Worm (Caenorhabditis elegans) whole organism, young adult: ENCODE data around the gene jnk-1.
A peak's percentile ranks its signal among the peaks of the same experiment; 100 is the strongest.

ENCODE experiments used
- B0019.2 ChIP-seq: fragments of 200-800 bp; sonication (Bioruptor generic); conservative IDR thresholded peaks from 2 replicates; pipeline ENCODE4 v1.3.6; 2022; ENCODE audit warnings: missing genetic modification reagents, missing genetic modification characterization, missing compliant biosample characterization
- B0336.3 ChIP-seq: fragments of 200-800 bp; sonication (Bioruptor generic); IDR thresholded peaks from 2 replicates; pipeline ENCODE4 v1.3.6; 2022; ENCODE audit warnings: missing genetic modification characterization, missing compliant biosample characterization
- C17E4.6 ChIP-seq: fragments of 200-800 bp; sonication (Bioruptor generic); IDR thresholded peaks from 2 replicates; pipeline ENCODE4 v1.3.6; 2022; ENCODE audit warnings: missing genetic modification reagents, missing genetic modification characterization, missing compliant biosample characterization
- D2030.7 ChIP-seq: fragments of 200-800 bp; sonication (Bioruptor generic); IDR thresholded peaks from 2 replicates; pipeline ENCODE4 v1.3.6; 2022; ENCODE audit warnings: missing genetic modification reagents, missing genetic modification characterization, missing compliant biosample characterization
- F22D6.2 ChIP-seq: sonication (generic microtip); optimal IDR thresholded peaks from 2 replicates; lab custom pipeline; 2016; ENCODE audit warnings: mild to moderate bottlenecking, missing genetic modification characterization, missing compliant biosample characterization
- F23B12.7 ChIP-seq: sonication (generic microtip); optimal IDR thresholded peaks from 2 replicates; lab custom pipeline; 2017; ENCODE audit warnings: missing genetic modification characterization, mild to moderate bottlenecking, missing compliant biosample characterization, antibody characterized with exemption, moderate library complexity; ENCODE audit not compliant: insufficient read depth
- F33H1.4 ChIP-seq: fragments of 200-800 bp; sonication (Bioruptor generic); IDR thresholded peaks from 2 replicates; pipeline ENCODE4 v1.3.6; 2022; ENCODE audit warnings: missing genetic modification reagents, missing genetic modification characterization, missing compliant biosample characterization
- F55B11.4 ChIP-seq: sonication (generic microtip); optimal IDR thresholded peaks from 2 replicates; lab custom pipeline; 2016; ENCODE audit warnings: missing compliant biosample characterization, missing genetic modification characterization, borderline replicate concordance; ENCODE audit not compliant: insufficient read depth
- F57C9.4 ChIP-seq: sonication (generic microtip); optimal IDR thresholded peaks from 2 replicates; lab custom pipeline; 2017; ENCODE audit warnings: mild to moderate bottlenecking, missing genetic modification characterization, missing compliant biosample characterization
- T07F8.4 ChIP-seq: sonication (generic microtip); optimal IDR thresholded peaks from 2 replicates; lab custom pipeline; 2016; ENCODE audit warnings: mild to moderate bottlenecking, missing genetic modification characterization, moderate library complexity, missing compliant biosample characterization
- Y53G8AR.9 ChIP-seq: fragments of 200-800 bp; sonication (Bioruptor generic); conservative IDR thresholded peaks from 2 replicates; pipeline ENCODE4 v1.3.6; 2022; ENCODE audit warnings: missing genetic modification reagents, missing genetic modification characterization, missing compliant biosample characterization
- Y56A3A.18 ChIP-seq: fragments of 200-800 bp; sonication (Bioruptor generic); IDR thresholded peaks from 2 replicates; pipeline ENCODE4 v1.3.6; 2022; ENCODE audit warnings: missing genetic modification reagents, missing genetic modification characterization, missing compliant biosample characterization
- Y79H2A.3 ChIP-seq: fragments of 200-800 bp; sonication (Bioruptor generic); conservative IDR thresholded peaks from 2 replicates; pipeline ENCODE4 v1.3.6; 2022; ENCODE audit warnings: missing genetic modification reagents, missing genetic modification characterization, missing compliant biosample characterization
- Y95B8A.8 ChIP-seq: fragments of 200-800 bp; sonication (Bioruptor generic); IDR thresholded peaks from 2 replicates; pipeline ENCODE4 v1.3.6; 2022; ENCODE audit warnings: missing genetic modification reagents, missing genetic modification characterization, missing compliant biosample characterization
- ama-1 ChIP-seq, 3 experiments: fragments of 150-350 bp in 1 of 3; sonication (generic microtip) in 2 of 3; optimal IDR thresholded peaks; 2 replicates each; lab custom pipeline; 2014 to 2018; ENCODE audit warnings: missing biosample characterization in 2 of 3, missing genetic modification characterization in 2 of 3, missing genetic modification reagents in 2 of 3
- aptf-2 ChIP-seq: fragments of 200-800 bp; sonication (Bioruptor generic); conservative IDR thresholded peaks from 2 replicates; pipeline ENCODE4 v1.3.6; 2022; ENCODE audit warnings: missing genetic modification reagents, missing genetic modification characterization, missing compliant biosample characterization
- athp-1 ChIP-seq: sonication (generic microtip); optimal IDR thresholded peaks from 2 replicates; lab custom pipeline; 2017; ENCODE audit warnings: mild to moderate bottlenecking, missing genetic modification characterization, missing compliant biosample characterization
- bed-1 ChIP-seq: fragments of 200-800 bp; sonication (Bioruptor generic); IDR thresholded peaks from 2 replicates; pipeline ENCODE4 v1.3.6; 2022; ENCODE audit warnings: missing genetic modification reagents, missing genetic modification characterization, missing compliant biosample characterization
- ccch-3 ChIP-seq: fragments of 200-800 bp; sonication (Bioruptor generic); optimal IDR thresholded peaks from 2 replicates; lab custom pipeline; 2018; ENCODE audit warnings: mild to moderate bottlenecking, missing genetic modification characterization, missing compliant biosample characterization
- cebp-2 ChIP-seq: fragments of 200-800 bp; sonication (Bioruptor generic); IDR thresholded peaks from 2 replicates; pipeline ENCODE4 v1.3.6; 2022; ENCODE audit warnings: missing genetic modification characterization, missing compliant biosample characterization
- ceh-100 ChIP-seq: fragments of 200-800 bp; sonication (Bioruptor generic); IDR thresholded peaks from 2 replicates; pipeline ENCODE4 v1.3.6; 2022; ENCODE audit warnings: missing genetic modification reagents, missing genetic modification characterization, missing compliant biosample characterization
- ceh-79 ChIP-seq: sonication (generic microtip); optimal IDR thresholded peaks from 2 replicates; lab custom pipeline; 2017; ENCODE audit warnings: mild to moderate bottlenecking, missing genetic modification characterization, missing compliant biosample characterization
- die-1 ChIP-seq: sonication (generic microtip); optimal IDR thresholded peaks from 2 replicates; lab custom pipeline; 2016; ENCODE audit warnings: missing genotype, mild to moderate bottlenecking, missing genetic modification characterization, missing compliant biosample characterization
- egl-18 ChIP-seq: fragments of 200-800 bp; sonication (Bioruptor generic); IDR thresholded peaks from 2 replicates; pipeline ENCODE4 v1.3.6; 2022; ENCODE audit warnings: missing genetic modification reagents, missing genetic modification characterization, missing compliant biosample characterization
- egrh-3 ChIP-seq: fragments of 200-800 bp; sonication (Bioruptor generic); IDR thresholded peaks from 2 replicates; pipeline ENCODE4 v1.3.6; 2022; ENCODE audit warnings: missing genetic modification reagents, missing genetic modification characterization, missing compliant biosample characterization
- ekl-4 ChIP-seq: fragments of 200-800 bp; sonication (Bioruptor generic); IDR thresholded peaks from 2 replicates; pipeline ENCODE4 v1.3.6; 2022; ENCODE audit warnings: missing genetic modification reagents, missing genetic modification characterization, missing compliant biosample characterization
- him-1 ChIP-seq: sonication (generic microtip); optimal IDR thresholded peaks from 2 replicates; lab custom pipeline; 2016; ENCODE audit warnings: missing genotype, missing genetic modification reagents, missing genetic modification characterization, missing compliant biosample characterization
- hmg-1.2 ChIP-seq: fragments of 200-800 bp; sonication (Bioruptor generic); IDR thresholded peaks from 2 replicates; pipeline ENCODE4 v1.3.6; 2022; ENCODE audit warnings: missing genetic modification reagents, missing genetic modification characterization, missing compliant biosample characterization
- hrde-1 ChIP-seq: sonication (generic microtip); optimal IDR thresholded peaks from 2 replicates; lab custom pipeline; 2016; ENCODE audit warnings: missing genetic modification characterization, mild to moderate bottlenecking, missing compliant biosample characterization, moderate library complexity, missing genotype, missing genetic modification reagents, borderline replicate concordance
- lag-1 ChIP-seq: fragments of 200-800 bp; sonication (Bioruptor generic); IDR thresholded peaks from 2 replicates; pipeline ENCODE4 v1.3.6; 2022; ENCODE audit warnings: missing genetic modification reagents, missing genetic modification characterization, missing compliant biosample characterization
- let-526 ChIP-seq: fragments of 200-800 bp; sonication (Bioruptor generic); IDR thresholded peaks from 2 replicates; pipeline ENCODE4 v1.3.6; 2022; ENCODE audit warnings: missing genetic modification reagents, missing genetic modification characterization, missing compliant biosample characterization
- lin-26 ChIP-seq: fragments of 200-800 bp; sonication (Bioruptor generic); IDR thresholded peaks from 2 replicates; pipeline ENCODE4 v1.3.6; 2022; ENCODE audit warnings: missing genetic modification reagents, missing genetic modification characterization, missing compliant biosample characterization
- lin-40 ChIP-seq: sonication (generic microtip); optimal IDR thresholded peaks from 2 replicates; lab custom pipeline; 2016; ENCODE audit warnings: missing genetic modification characterization, mild to moderate bottlenecking, missing compliant biosample characterization, missing genotype, missing genetic modification reagents
- lsy-27 ChIP-seq: sonication (generic microtip); optimal IDR thresholded peaks from 2 replicates; lab custom pipeline; 2017; ENCODE audit warnings: missing genetic modification characterization, mild to moderate bottlenecking, missing compliant biosample characterization, antibody characterized with exemption, missing genotype, borderline replicate concordance; ENCODE audit not compliant: insufficient read depth
- madf-10 ChIP-seq: sonication (generic microtip); optimal IDR thresholded peaks from 2 replicates; lab custom pipeline; 2016; ENCODE audit warnings: mild to moderate bottlenecking, missing genetic modification characterization, missing compliant biosample characterization
- mel-28 ChIP-seq: sonication (generic microtip); optimal IDR thresholded peaks from 2 replicates; lab custom pipeline; 2016; ENCODE audit warnings: borderline replicate concordance, mild to moderate bottlenecking, missing genetic modification characterization, missing compliant biosample characterization
- nhr-27 ChIP-seq: fragments of 200-800 bp; sonication (Bioruptor generic); optimal IDR thresholded peaks from 2 replicates; lab custom pipeline; 2018; ENCODE audit warnings: mild to moderate bottlenecking, missing genetic modification characterization, moderate library complexity, missing compliant biosample characterization
- pha-4 ChIP-seq: fragments of 150-350 bp; sonication (generic microtip); optimal IDR thresholded peaks from 2 replicates; lab custom pipeline; 2014; ENCODE audit warnings: missing biosample characterization, missing genetic modification reagents, missing genetic modification characterization
- rcor-1 ChIP-seq: fragments of 200-800 bp; sonication (Bioruptor generic); IDR thresholded peaks from 2 replicates; pipeline ENCODE4 v1.3.6; 2022; ENCODE audit warnings: missing genetic modification reagents, missing genetic modification characterization, missing compliant biosample characterization
- repo-1 ChIP-seq: sonication (generic microtip); optimal IDR thresholded peaks from 2 replicates; lab custom pipeline; 2017; ENCODE audit warnings: mild to moderate bottlenecking, missing genetic modification characterization, missing compliant biosample characterization
- rpc-1 ChIP-seq, 2 experiments: fragments of 150-350 bp in 1 of 2; sonication (generic microtip) in 1 of 2; optimal IDR thresholded peaks; 2 replicates each; lab custom pipeline; 2014 to 2018; ENCODE audit warnings: missing biosample characterization in 1 of 2, missing genetic modification characterization in 1 of 2, missing genetic modification reagents in 1 of 2, missing genotype in 1 of 2
- snpc-1.1 ChIP-seq: sonication (generic microtip); optimal IDR thresholded peaks from 2 replicates; lab custom pipeline; 2017; ENCODE audit warnings: missing genetic modification characterization, mild to moderate bottlenecking, missing compliant biosample characterization, antibody characterized with exemption, moderate library complexity, missing genotype, missing genetic modification reagents; ENCODE audit not compliant: insufficient read depth
- snpc-1.3 ChIP-seq: sonication (generic microtip); optimal IDR thresholded peaks from 2 replicates; lab custom pipeline; 2017; ENCODE audit warnings: missing genetic modification characterization, mild to moderate bottlenecking, missing compliant biosample characterization, antibody characterized with exemption, moderate library complexity, missing genotype, missing genetic modification reagents; ENCODE audit not compliant: insufficient read depth
- snpc-3.4 ChIP-seq: sonication (generic microtip); optimal IDR thresholded peaks from 2 replicates; lab custom pipeline; 2017; ENCODE audit warnings: missing genetic modification characterization, mild to moderate bottlenecking, missing compliant biosample characterization, antibody characterized with exemption, moderate library complexity, missing genotype, missing genetic modification reagents
- tlf-1 ChIP-seq: fragments of 200-800 bp; sonication (Bioruptor generic); optimal IDR thresholded peaks from 2 replicates; lab custom pipeline; 2018; ENCODE audit warnings: mild to moderate bottlenecking, missing genetic modification characterization, missing compliant biosample characterization
- xnd-1 ChIP-seq: sonication (generic microtip); optimal IDR thresholded peaks from 2 replicates; lab custom pipeline; 2016; ENCODE audit warnings: missing genotype, missing genetic modification reagents, missing genetic modification characterization, missing compliant biosample characterization
- zfh-2 ChIP-seq: fragments of 200-800 bp; sonication (Bioruptor generic); conservative IDR thresholded peaks from 2 replicates; pipeline ENCODE4 v1.3.6; 2022; ENCODE audit warnings: missing genetic modification reagents, missing genetic modification characterization, missing compliant biosample characterization

jnk-1 gene

DNA sequence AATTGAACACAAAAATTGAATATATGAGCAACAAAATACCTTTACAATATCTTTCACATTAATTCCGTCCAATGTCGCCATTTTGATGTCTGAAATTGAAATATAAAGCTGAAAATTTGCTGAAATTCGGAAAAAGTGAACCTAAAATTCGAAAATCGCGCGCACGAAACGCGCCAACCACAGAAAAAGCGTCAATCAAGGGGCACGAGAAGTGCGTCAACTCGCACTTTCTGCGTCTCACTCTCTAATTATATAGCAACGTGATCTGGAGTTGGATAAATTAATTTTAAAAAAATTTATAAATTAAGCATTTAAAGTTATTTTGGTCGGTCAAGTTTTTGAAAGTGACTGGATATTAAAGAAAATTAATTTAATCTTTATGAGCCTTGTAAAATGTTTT is 38.1 kb upstream of the jnk-1 start, which contains the start of gene ruvb-2 (continued):
- TF ChIP-seq lag-1 (GFP tag; lab: Robert Waterston, UW) (no peak), F57C9.4 (no peak), xnd-1 (tag; lab: Kevin White, UChicago) (peak; percentile 23), let-526 (GFP tag; lab: Robert Waterston, UW) (no peak), ekl-4 (peak; percentile 54; the same call in 1 of the 2 replicates), die-1 (tag; lab: Kevin White, UChicago) (no peak), hmg-1.2 (GFP tag; lab: Robert Waterston, UW) (peak; percentile 57), zfh-2 (GFP tag; lab: Robert Waterston, UW) (no peak), ama-1 (optimal IDR thresholded peaks at IDR 0.05; lab: Kevin White, UChicago) (no peak), ama-1 (GFP tag; optimal IDR thresholded peaks at IDR 0.05; lab: Kevin White, UChicago) (no peak), Y53G8AR.9 (GFP tag; lab: Robert Waterston, UW) (peak; percentile 62), bed-1 (GFP tag; lab: Robert Waterston, UW) (no peak), egrh-3 (GFP tag; lab: Robert Waterston, UW) (no peak), C17E4.6 (GFP tag; lab: Robert Waterston, UW) (no peak), F55B11.4 (tag; lab: Kevin White, UChicago) (no peak), B0336.3 (GFP tag; lab: Robert Waterston, UW) (no peak; the same call in 1 of the 2 replicates), Y79H2A.3 (no peak), snpc-3.4 (tag; lab: Kevin White, UChicago) (peak; percentile 63), pha-4 (tag; lab: Kevin White, UChicago) (peak; percentile 49), hrde-1 (tag; lab: Kevin White, UChicago) (no peak), Y56A3A.18 (GFP tag; lab: Robert Waterston, UW) (0 out of 2 replicates have a peak, but pooled peaks have one; percentile 22), madf-10 (no peak), rcor-1 (GFP tag; lab: Robert Waterston, UW) (peak; percentile 72), T07F8.4 (no peak), repo-1 (tag; lab: Kevin White, UChicago) (no peak), F22D6.2 (tag; lab: Kevin White, UChicago) (no peak), tlf-1 (GFP tag; lab: Kevin White, UChicago) (peak; percentile 53), lsy-27 (tag; lab: Kevin White, UChicago) (no peak), egl-18 (GFP tag; lab: Robert Waterston, UW) (no peak), snpc-1.1 (tag; lab: Kevin White, UChicago) (peak; percentile 31), ceh-79 (tag; lab: Kevin White, UChicago) (no peak), F33H1.4 (GFP tag; lab: Robert Waterston, UW) (peak; percentile 77), athp-1 (tag; lab: Kevin White, UChicago) (peak; percentile 73), D2030.7 (GFP tag; lab: Robert Waterston, UW) (peak; percentile 51; the same call in 1 of the 2 replicates), Y95B8A.8 (0 out of 2 replicates have a peak, but pooled peaks have one; percentile 35), ccch-3 (GFP tag; lab: Kevin White, UChicago) (no peak), cebp-2 (GFP tag; lab: Robert Waterston, UW) (no peak), nhr-27 (no peak), mel-28 (no peak), aptf-2 (no peak), lin-26 (GFP tag; lab: Robert Waterston, UW) (no peak), ceh-100 (GFP tag; lab: Robert Waterston, UW) (peak; percentile 26; the same call in 1 of the 2 replicates), rpc-1 (optimal IDR thresholded peaks at IDR 0.05; lab: Kevin White, UChicago) (no peak), rpc-1 (tag; optimal IDR thresholded peaks at IDR 0.05; lab: Kevin White, UChicago) (no peak), F23B12.7 (tag; lab: Kevin White, UChicago) (peak; percentile 71), lin-40 (tag; lab: Kevin White, UChicago) (no peak), him-1 (tag; lab: Kevin White, UChicago) (peak; percentile 66), snpc-1.3 (tag; lab: Kevin White, UChicago) (peak; percentile 56), B0019.2 (GFP tag; lab: Robert Waterston, UW) (no peak)
